Worm (Caenorhabditis elegans) whole organism, L3 larva: ENCODE results near the gene Y38E10A.2.

Experiments used
- R02D3.7 ChIP-seq: fragments of 150-350 bp; optimal IDR thresholded peaks from 2 replicates; lab custom pipeline; 2014; ENCODE audit warnings: missing biosample characterization, missing genetic modification characterization
- ZK546.5 ChIP-seq: sonication (generic microtip); optimal IDR thresholded peaks from 2 replicates; lab custom pipeline; 2017; ENCODE audit warnings: missing biosample characterization, missing genetic modification characterization
- ama-1 ChIP-seq: fragments of 150-350 bp; optimal IDR thresholded peaks from 2 replicates; lab custom pipeline; 2018
- ceh-16 ChIP-seq: sonication (generic microtip); optimal IDR thresholded peaks from 2 replicates; lab custom pipeline; 2017; ENCODE audit warnings: missing biosample characterization, missing genetic modification characterization
- ceh-28 ChIP-seq: fragments of 150-350 bp; optimal IDR thresholded peaks from 2 replicates; lab custom pipeline; 2014; ENCODE audit warnings: missing biosample characterization, missing genetic modification reagents, missing genetic modification characterization
- ceh-82 ChIP-seq: fragments of 150-350 bp; optimal IDR thresholded peaks from 2 replicates; lab custom pipeline; 2014; ENCODE audit warnings: missing biosample characterization, missing genetic modification characterization
- daf-12 ChIP-seq: fragments of 150-350 bp; optimal IDR thresholded peaks from 2 replicates; lab custom pipeline; 2014; ENCODE audit warnings: missing biosample characterization, missing genetic modification reagents, missing genetic modification characterization
- egl-5 ChIP-seq: fragments of 150-350 bp; optimal IDR thresholded peaks from 2 replicates; lab custom pipeline; 2017; ENCODE audit warnings: missing biosample characterization, missing genetic modification reagents, missing genetic modification characterization, inconsistent platforms
- elt-1 ChIP-seq: fragments of 150-350 bp; optimal IDR thresholded peaks from 2 replicates; lab custom pipeline; 2014; ENCODE audit warnings: missing biosample characterization, missing genetic modification characterization
- elt-2 ChIP-seq: sonication (generic microtip); optimal IDR thresholded peaks from 2 replicates; lab custom pipeline; 2016; ENCODE audit warnings: missing genetic modification reagents, mild to moderate bottlenecking, missing genetic modification characterization, missing compliant biosample characterization
- elt-3 ChIP-seq, 3 experiments: fragments of 150-350 bp in 1 of 3; sonication (generic microtip) in 2 of 3; optimal IDR thresholded peaks; 2 replicates in 2 of 3; 4 replicates in 1 of 3; lab custom pipeline; 2014 to 2017; ENCODE audit warnings: missing biosample characterization in 3 of 3, missing genetic modification characterization in 3 of 3
- eor-1 ChIP-seq, 2 experiments: fragments of 150-350 bp; optimal IDR thresholded peaks; 2 replicates each; lab custom pipeline; 2014 to 2018; ENCODE audit warnings: missing biosample characterization in 2 of 2, missing genetic modification characterization in 2 of 2
- fkh-2 ChIP-seq: fragments of 150-350 bp; optimal IDR thresholded peaks from 2 replicates; lab custom pipeline; 2014; ENCODE audit warnings: missing biosample characterization, missing genetic modification reagents, missing genetic modification characterization
- fos-1 ChIP-seq: fragments of 150-350 bp; optimal IDR thresholded peaks from 2 replicates; lab custom pipeline; 2014; ENCODE audit warnings: missing biosample characterization, missing genetic modification characterization
- hmg-11 ChIP-seq: sonication (generic microtip); optimal IDR thresholded peaks from 2 replicates; lab custom pipeline; 2016; ENCODE audit warnings: missing genetic modification characterization, missing compliant biosample characterization
- jun-1 ChIP-seq: fragments of 150-350 bp; optimal IDR thresholded peaks from 2 replicates; lab custom pipeline; 2014; ENCODE audit warnings: missing biosample characterization, missing genetic modification reagents, missing genetic modification characterization
- lin-15B ChIP-seq: fragments of 150-350 bp; optimal IDR thresholded peaks from 2 replicates; lab custom pipeline; 2014; ENCODE audit warnings: missing biosample characterization, missing genetic modification characterization
- mdl-1 ChIP-seq: fragments of 150-350 bp; optimal IDR thresholded peaks from 2 replicates; lab custom pipeline; 2014; ENCODE audit warnings: missing biosample characterization, missing genetic modification characterization
- mml-1 ChIP-seq: fragments of 150-350 bp; sonication (generic microtip); optimal IDR thresholded peaks from 3 replicates; lab custom pipeline; 2014; ENCODE audit warnings: missing biosample characterization, missing genetic modification characterization
- nhr-12 ChIP-seq: fragments of 150-350 bp; optimal IDR thresholded peaks from 2 replicates; lab custom pipeline; 2014; ENCODE audit warnings: missing biosample characterization, missing genetic modification characterization
- nhr-23 ChIP-seq: fragments of 150-350 bp; optimal IDR thresholded peaks from 2 replicates; lab custom pipeline; 2014; ENCODE audit warnings: missing biosample characterization, missing genetic modification reagents, missing genetic modification characterization
- nhr-25 ChIP-seq: sonication (generic microtip); optimal IDR thresholded peaks from 2 replicates; lab custom pipeline; 2017; ENCODE audit warnings: missing biosample characterization, missing genetic modification characterization
- nhr-28 ChIP-seq: fragments of 150-350 bp; optimal IDR thresholded peaks from 2 replicates; lab custom pipeline; 2014; ENCODE audit warnings: missing biosample characterization, missing genetic modification characterization
- nhr-43 ChIP-seq: sonication (generic microtip); optimal IDR thresholded peaks from 2 replicates; lab custom pipeline; 2016; ENCODE audit warnings: mild to moderate bottlenecking, missing genetic modification characterization, missing compliant biosample characterization; ENCODE audit not compliant: poor library complexity, severe bottlenecking
- nhr-67 ChIP-seq: fragments of 150-350 bp; optimal IDR thresholded peaks from 2 replicates; lab custom pipeline; 2014; ENCODE audit warnings: missing biosample characterization, missing genetic modification characterization
- nhr-76 ChIP-seq: fragments of 150-350 bp; sonication (generic microtip); optimal IDR thresholded peaks from 5 replicates; lab custom pipeline; 2014; ENCODE audit warnings: missing biosample characterization, missing genetic modification characterization
- nhr-77 ChIP-seq: fragments of 150-350 bp; optimal IDR thresholded peaks from 2 replicates; lab custom pipeline; 2014; ENCODE audit warnings: missing biosample characterization, missing genetic modification characterization
- pha-4 ChIP-seq: fragments of 150-350 bp; optimal IDR thresholded peaks from 2 replicates; lab custom pipeline; 2014; ENCODE audit warnings: missing biosample characterization, missing genetic modification reagents, missing genetic modification characterization
- pqm-1 ChIP-seq: fragments of 150-350 bp; optimal IDR thresholded peaks from 2 replicates; lab custom pipeline; 2017; ENCODE audit warnings: missing biosample characterization, missing genetic modification characterization, inconsistent platforms
- snpc-4 ChIP-seq: fragments of 150-350 bp; optimal IDR thresholded peaks from 2 replicates; lab custom pipeline; 2014; ENCODE audit warnings: missing biosample characterization, missing genetic modification characterization
- tbx-2 ChIP-seq: sonication (generic microtip); optimal IDR thresholded peaks from 2 replicates; lab custom pipeline; 2016; ENCODE audit warnings: mild to moderate bottlenecking, missing genetic modification characterization, missing compliant biosample characterization
- unc-62 ChIP-seq: fragments of 150-350 bp; sonication (generic microtip); optimal IDR thresholded peaks from 4 replicates; lab custom pipeline; 2014; ENCODE audit warnings: missing biosample characterization, missing genetic modification reagents, missing genetic modification characterization
- zag-1 ChIP-seq: fragments of 150-350 bp; optimal IDR thresholded peaks from 2 replicates; lab custom pipeline; 2014; ENCODE audit warnings: missing biosample characterization, missing genetic modification characterization

Y38E10A.2 gene

ce11 chrII:12617586-12617985 is 44.1 kb upstream of the Y38E10A.2 start, which contains the start of gene nspe-3:
Gene nspe-3 (plus strand): TSS chrII:12617886.
- TF ChIP-seq R02D3.7 (tag; lab: Kevin White, UChicago) = no peak
- TF ChIP-seq egl-5 (tag; lab: Kevin White, UChicago) = no peak
- TF ChIP-seq lin-15B = no peak
- TF ChIP-seq fkh-2 (tag; lab: Kevin White, UChicago) = no peak
- no peak for TF ChIP-seq ZK546.5
- TF ChIP-seq elt-1 (tag; lab: Kevin White, UChicago) = no peak

ce11 chrII:12616081-12616480 is 42.6 kb upstream of the Y38E10A.2 start, which contains the start of gene nspe-6:
Gene nspe-6 (minus strand): TSS chrII:12616181.
- TF ChIP-seq lin-15B = no peak
- no peak for TF ChIP-seq nhr-77 (tag; lab: Kevin White, UChicago)
- TF ChIP-seq eor-1 (tag; optimal IDR thresholded peaks at IDR 0.05; lab: Kevin White, UChicago) = no peak
- no peak for TF ChIP-seq ceh-82 (tag; lab: Kevin White, UChicago)
- TF ChIP-seq R02D3.7 (tag; lab: Kevin White, UChicago) = no peak
- TF ChIP-seq tbx-2 = no peak

- TF ChIP-seq nhr-23 (tag; lab: Kevin White, UChicago) (peak; percentile 42), ama-1 (no peak), nhr-43 (tag; lab: Kevin White, UChicago) (peak; percentile 91)
These were observed 42.0 kb upstream of the Y38E10A.2 start for ce11 chrII:12615413-12615812.

ce11 chrII:12612218-12612617 is 38.8 kb upstream of the Y38E10A.2 start, which contains the start of gene nspe-4:
Gene nspe-4 (plus strand): TSS chrII:12612518.
- TF ChIP-seq lin-15B (no peak), pqm-1 (tag; lab: Kevin White, UChicago) (no peak), fos-1 (tag; lab: Kevin White, UChicago) (no peak), zag-1 (no peak), ceh-16 (tag; lab: Kevin White, UChicago) (no peak), mml-1 (tag; lab: Kevin White, UChicago) (no peak), elt-3 (tag; optimal IDR thresholded peaks at IDR 0.05; lab: Kevin White, UChicago) (no peak), fkh-2 (tag; lab: Kevin White, UChicago) (no peak), elt-2 (tag; lab: Kevin White, UChicago) (no peak), ceh-82 (tag; lab: Kevin White, UChicago) (no peak), elt-1 (tag; lab: Kevin White, UChicago) (no peak)

- TF ChIP-seq nhr-28 (tag; lab: Kevin White, UChicago) (no peak), fkh-2 (tag; lab: Kevin White, UChicago) (no peak)
- TF ChIP-seq, all 47 proteins: peak for 0
These were observed 35.2 kb upstream of the Y38E10A.2 start, which contains the start of gene Y38E10A.9 for ce11 chrII:12608653-12609052. Gene Y38E10A.9 (plus strand): TSS chrII:12608953.

ce11 chrII:12606900-12607299 is 33.5 kb upstream of the Y38E10A.2 start, which contains the start of gene Y38E10A.8:
Gene Y38E10A.8 (plus strand): TSS chrII:12607200.
- TF ChIP-seq nhr-25 (tag; lab: Kevin White, UChicago) (no peak), nhr-76 (tag; lab: Kevin White, UChicago) (no peak), mdl-1 (tag; lab: Kevin White, UChicago) (no peak), zag-1 (no peak), jun-1 (no peak), unc-62 (no peak), ceh-16 (tag; lab: Kevin White, UChicago) (no peak), nhr-67 (no peak), ceh-28 (tag; lab: Kevin White, UChicago) (no peak), pha-4 (tag; lab: Kevin White, UChicago) (no peak), hmg-11 (no peak), ceh-82 (tag; lab: Kevin White, UChicago) (no peak), fkh-2 (tag; lab: Kevin White, UChicago) (no peak), daf-12 (tag; lab: Kevin White, UChicago) (no peak), lin-15B (no peak), nhr-77 (tag; lab: Kevin White, UChicago) (no peak), nhr-12 (no peak), pqm-1 (tag; lab: Kevin White, UChicago) (no peak), snpc-4 (no peak)
